Fruit fly (Drosophila melanogaster): ENCODE results near the gene Smyd5.

DNA sequence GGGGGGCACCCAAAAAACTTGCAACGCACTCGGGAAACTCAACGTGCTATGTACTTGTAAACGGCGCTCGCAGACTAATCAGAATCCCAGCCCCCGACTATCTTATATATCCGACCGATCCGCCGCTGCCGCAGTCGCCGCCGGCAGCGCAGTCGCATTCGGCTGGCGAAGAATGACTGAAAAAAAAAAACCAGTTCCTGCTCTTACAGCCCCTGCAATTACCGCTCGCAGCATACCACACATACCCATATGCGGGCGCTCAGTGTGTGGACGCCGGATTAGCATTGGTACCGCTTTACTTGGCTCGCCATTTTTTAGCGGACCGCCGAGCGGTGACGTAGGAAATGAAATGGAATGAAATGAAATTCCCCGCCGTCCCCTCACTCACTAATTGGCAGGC is 18.5 kb upstream of the Smyd5 start, which contains the start of gene e:
- TF ChIP-seq MTF-1 (GFP tag; optimal IDR thresholded peaks at IDR 0.05; ENCODE audit: borderline replicate concordance): no peak
- no peak for TF ChIP-seq seq (GFP tag; IDR thresholded peaks at IDR 0.05)
- no peak for TF ChIP-seq oc (tag; optimal IDR thresholded peaks at IDR 0.05)
- TF ChIP-seq CG6813 (GFP tag; optimal IDR thresholded peaks at IDR 0.05): no peak
- no peak for TF ChIP-seq mld (GFP tag; IDR thresholded peaks at IDR 0.05; ENCODE audit: partially characterized antibody)
